Fruit fly (Drosophila melanogaster) whole organism, wandering third instar larva: ENCODE data around the gene CG34034.
A peak's percentile ranks its signal among the peaks of the same experiment; 100 is the strongest.

Experiments used
- Abd-B ChIP-seq: fragments of >200 bp; optimal IDR thresholded peaks from 2 replicates; lab custom pipeline; 2017; ENCODE audit warnings: missing biosample characterization, missing genetic modification characterization
- CG9705 ChIP-seq: fragments of 200-800 bp; sonication (Bioruptor generic); optimal IDR thresholded peaks from 2 replicates; lab custom pipeline; 2018; ENCODE audit warnings: missing biosample characterization, mild to moderate bottlenecking, missing genetic modification characterization
- CrebA ChIP-seq: fragments of 200-800 bp; sonication (Bioruptor generic); optimal IDR thresholded peaks from 2 replicates; lab custom pipeline; 2016; ENCODE audit warnings: missing biosample characterization, mild to moderate bottlenecking, missing genetic modification characterization, borderline replicate concordance
- Dfd ChIP-seq: fragments of >200 bp; optimal IDR thresholded peaks from 2 replicates; lab custom pipeline; 2017; ENCODE audit warnings: missing biosample characterization, missing genetic modification characterization
- GATAd ChIP-seq: sonication (Bioruptor generic); optimal IDR thresholded peaks from 2 replicates; lab custom pipeline; 2016; ENCODE audit warnings: missing biosample characterization, missing genetic modification characterization
- HLH106 ChIP-seq: fragments of 200-800 bp; optimal IDR thresholded peaks from 3 replicates; lab custom pipeline; 2019; ENCODE audit warnings: missing biosample characterization, mild to moderate bottlenecking, missing genetic modification characterization, moderate library complexity
- Hr78 ChIP-seq: fragments of >200 bp; optimal IDR thresholded peaks from 2 replicates; lab custom pipeline; 2017; ENCODE audit warnings: missing biosample characterization, missing genetic modification characterization
- Hr83 ChIP-seq: fragments of 200-300 bp; sonication (Bioruptor generic); optimal IDR thresholded peaks from 2 replicates; lab custom pipeline; 2016; ENCODE audit warnings: missing biosample characterization, mild to moderate bottlenecking, missing genetic modification characterization, moderate library complexity; ENCODE audit not compliant: poor library complexity, severe bottlenecking
- Jra ChIP-seq: sonication (Bioruptor generic); optimal IDR thresholded peaks from 2 replicates; lab custom pipeline; 2016; ENCODE audit warnings: missing biosample characterization, missing genetic modification characterization
- Mio ChIP-seq: sonication (Bioruptor generic); optimal IDR thresholded peaks from 2 replicates; lab custom pipeline; 2016; ENCODE audit warnings: missing biosample characterization, missing genetic modification characterization
- Myc ChIP-seq: fragments of >200 bp; optimal IDR thresholded peaks from 2 replicates; lab custom pipeline; 2017
- N ChIP-seq: fragments of >200 bp; optimal IDR thresholded peaks from 2 replicates; lab custom pipeline; 2018; ENCODE audit warnings: missing biosample characterization, missing external identifiers, missing genetic modification characterization
- OdsH ChIP-seq: fragments of 200-800 bp; sonication (Bioruptor generic); optimal IDR thresholded peaks from 2 replicates; lab custom pipeline; 2016; ENCODE audit warnings: missing biosample characterization, mild to moderate bottlenecking, missing genetic modification characterization
- Rel ChIP-seq, 2 experiments: fragments of 200-800 bp; sonication (Bioruptor generic) in 1 of 2; optimal IDR thresholded peaks; 2 replicates in 1 of 2; 3 replicates in 1 of 2; lab custom pipeline; 2016 to 2019; ENCODE audit warnings: mild to moderate bottlenecking in 2 of 2, missing biosample characterization in 2 of 2, missing genetic modification characterization in 2 of 2, moderate library complexity in 1 of 2
- Sp1 ChIP-seq: fragments of 200-800 bp; sonication (Bioruptor generic); optimal IDR thresholded peaks from 3 replicates; lab custom pipeline; 2019; ENCODE audit warnings: missing biosample characterization, mild to moderate bottlenecking, missing genetic modification characterization, moderate library complexity
- br ChIP-seq: fragments of 200-800 bp; sonication (Bioruptor generic); optimal IDR thresholded peaks from 2 replicates; lab custom pipeline; 2016; ENCODE audit warnings: missing biosample characterization, missing genetic modification characterization
- brk ChIP-seq: fragments of 200-800 bp; sonication (Bioruptor generic); optimal IDR thresholded peaks from 2 replicates; lab custom pipeline; 2016; ENCODE audit warnings: missing biosample characterization, mild to moderate bottlenecking, missing genetic modification characterization
- dl ChIP-seq, 2 experiments: fragments of 175-275, 200-275 bp in 1 of 2; fragments of 200-275 bp in 1 of 2; sonication (Bioruptor generic); optimal IDR thresholded peaks; lab custom pipeline; 2018; ENCODE audit warnings: mild to moderate bottlenecking in 2 of 2, missing biosample characterization in 2 of 2, missing genetic modification characterization in 2 of 2, moderate library complexity in 2 of 2; ENCODE audit not compliant: partially characterized antibody in 2 of 2, insufficient read depth in 1 of 2
- dmrt93B ChIP-seq: fragments of 200-800 bp; sonication (Bioruptor generic); optimal IDR thresholded peaks from 2 replicates; lab custom pipeline; 2018; ENCODE audit warnings: missing biosample characterization, mild to moderate bottlenecking, missing genetic modification characterization
- dsf ChIP-seq: sonication (Bioruptor generic); optimal IDR thresholded peaks from 2 replicates; lab custom pipeline; 2016; ENCODE audit warnings: missing biosample characterization, missing genetic modification characterization, borderline replicate concordance
- foxo ChIP-seq, 2 experiments: fragments of 200-800 bp; sonication (Bioruptor generic); optimal IDR thresholded peaks; 2 replicates in 1 of 2; 3 replicates in 1 of 2; lab custom pipeline; 2016 to 2017; ENCODE audit warnings: missing biosample characterization in 2 of 2, missing genetic modification characterization in 2 of 2
- fru ChIP-seq: fragments of 200-800 bp; sonication (Bioruptor generic); optimal IDR thresholded peaks from 3 replicates; lab custom pipeline; 2016; ENCODE audit warnings: missing biosample characterization, mild to moderate bottlenecking, missing genetic modification characterization
- h ChIP-seq: fragments of 200-800 bp; sonication (Bioruptor generic); optimal IDR thresholded peaks from 3 replicates; lab custom pipeline; 2016; ENCODE audit warnings: missing biosample characterization, mild to moderate bottlenecking, missing genetic modification characterization
- jim ChIP-seq: fragments of 175-275, 200-325 bp; sonication (Bioruptor generic); optimal IDR thresholded peaks from 2 replicates; lab custom pipeline; 2016; ENCODE audit warnings: missing biosample characterization, mild to moderate bottlenecking, missing genetic modification characterization
- lola ChIP-seq: fragments of >200 bp; optimal IDR thresholded peaks from 2 replicates; lab custom pipeline; 2017; ENCODE audit warnings: missing biosample characterization, missing genetic modification characterization
- pan ChIP-seq: fragments of >200 bp; optimal IDR thresholded peaks from 2 replicates; lab custom pipeline; 2017
- rgr ChIP-seq: fragments of 200-800 bp; sonication (Bioruptor generic); optimal IDR thresholded peaks from 3 replicates; lab custom pipeline; 2016; ENCODE audit warnings: missing biosample characterization, mild to moderate bottlenecking, missing genetic modification characterization
- sv ChIP-seq: fragments of 200-800 bp; sonication (Bioruptor generic); optimal IDR thresholded peaks from 3 replicates; lab custom pipeline; 2016; ENCODE audit warnings: missing biosample characterization, missing genetic modification characterization
- tai ChIP-seq: sonication (Bioruptor generic); optimal IDR thresholded peaks from 2 replicates; lab custom pipeline; 2016; ENCODE audit warnings: missing biosample characterization, missing genetic modification characterization
- usp ChIP-seq: fragments of >200 bp; optimal IDR thresholded peaks from 2 replicates; lab custom pipeline; 2017; ENCODE audit warnings: missing biosample characterization, missing genetic modification characterization
- woc ChIP-seq: sonication (Bioruptor generic); optimal IDR thresholded peaks from 2 replicates; lab custom pipeline; 2016; ENCODE audit warnings: missing biosample characterization, mild to moderate bottlenecking, missing genetic modification characterization

CG34034 gene

dm6 chr3R:21740766-21741350, 1.9 kb upstream of the CG34034 start:
- peak; percentile 60 for TF ChIP-seq Jra (GFP tag; lab: Kevin White, UChicago)
- TF ChIP-seq dl (GFP tag; optimal IDR thresholded peaks at IDR 0.05; lab: Kevin White, UChicago; ENCODE audit: insufficient read depth in 1 of 2, partially characterized antibody in 2 of 2): no peak
- no peak for TF ChIP-seq tai (GFP tag; lab: Kevin White, UChicago)
- TF ChIP-seq pan (lab: Kevin White, UChicago): no peak
- no peak for TF ChIP-seq Rel (GFP tag; optimal IDR thresholded peaks at IDR 0.05; lab: Kevin White, UChicago)
- TF ChIP-seq Rel (tag; optimal IDR thresholded peaks at IDR 0.05; lab: Kevin White, UChicago): peak; percentile 95
- TF ChIP-seq Hr78 (GFP tag; lab: Kevin White, UChicago): no peak
- peak; percentile 9 for TF ChIP-seq CrebA (GFP tag; lab: Kevin White, UChicago)
- TF ChIP-seq Hr83 (GFP tag; lab: Kevin White, UChicago): no peak
- no peak for TF ChIP-seq Sp1
- no peak for TF ChIP-seq Mio (GFP tag; lab: Kevin White, UChicago)
- TF ChIP-seq Dfd: no peak
- no peak for TF ChIP-seq Myc
- no peak for TF ChIP-seq HLH106 (tag; lab: Kevin White, UChicago)
- no peak for TF ChIP-seq Abd-B (GFP tag; lab: Kevin White, UChicago)
- TF ChIP-seq brk (GFP tag; lab: Kevin White, UChicago): no peak

DNA sequence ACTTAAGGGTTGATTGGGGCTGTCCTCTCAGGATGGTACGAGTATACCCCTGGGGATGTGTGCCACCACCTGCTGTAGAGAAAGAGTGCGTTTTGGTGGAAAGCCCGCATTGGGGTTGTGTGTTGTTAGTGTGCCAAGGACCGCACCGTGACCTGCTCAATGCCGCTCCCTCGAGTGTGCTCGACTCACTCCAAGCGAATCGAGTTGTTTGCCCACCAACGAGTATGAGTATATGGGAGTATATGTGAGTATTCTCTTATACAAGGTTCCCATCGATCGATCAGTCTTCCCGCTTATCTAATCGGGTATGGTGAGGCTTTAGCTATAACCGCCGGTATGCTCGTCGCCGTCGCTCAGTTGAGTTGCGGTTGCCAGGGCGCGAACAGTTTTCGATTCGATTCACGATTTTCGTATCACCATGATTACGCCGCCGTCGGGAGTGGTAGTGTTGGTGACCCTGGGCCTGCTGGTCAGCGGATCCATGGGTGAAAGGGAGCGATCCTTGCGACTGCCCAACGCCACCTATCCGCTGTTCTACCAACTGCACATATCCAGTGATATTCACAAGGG, 925 bp upstream of the CG34034 start, which contains the start of gene CG5849:
TSS of gene CG5849 (plus strand) at position 356 of the 570 bp plus-strand sequence.
- TF ChIP-seq Rel (GFP tag; optimal IDR thresholded peaks at IDR 0.05; lab: Kevin White, UChicago) (no peak), Rel (tag; optimal IDR thresholded peaks at IDR 0.05; lab: Kevin White, UChicago) (peak; percentile 42), fru (GFP tag; lab: Kevin White, UChicago) (no peak)

DNA sequence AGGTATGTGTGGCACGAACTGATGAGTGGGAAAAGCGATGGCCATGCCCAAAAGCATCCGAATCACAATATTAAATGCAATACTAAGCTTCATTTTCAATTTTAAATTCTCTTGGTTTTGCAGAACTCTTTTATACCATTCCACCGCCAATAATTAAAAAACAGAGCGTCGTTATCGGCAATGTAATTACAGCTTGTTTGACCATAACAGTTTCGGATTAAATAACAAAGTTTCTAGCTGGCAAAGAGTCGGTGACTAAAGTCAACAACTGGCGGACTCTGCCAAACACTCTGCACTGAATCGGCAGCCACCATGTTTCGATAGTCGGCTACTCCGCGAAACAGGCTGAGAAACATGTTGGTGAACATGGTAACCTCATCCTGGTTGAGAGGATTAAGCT, 1.6 kb downstream of the CG34034 start, which contains the start of gene CG42870:
TSS of gene CG42870 (minus strand) at position 101 of the 400 bp plus-strand sequence.
- TF ChIP-seq foxo (GFP tag; optimal IDR thresholded peaks at IDR 0.05; lab: Kevin White, UChicago) (no peak), br (no peak), OdsH (GFP tag; lab: Kevin White, UChicago) (no peak), Sp1 (no peak), Rel (GFP tag; optimal IDR thresholded peaks at IDR 0.05; lab: Kevin White, UChicago) (no peak), Rel (tag; optimal IDR thresholded peaks at IDR 0.05; lab: Kevin White, UChicago) (no peak), CG9705 (GFP tag; lab: Kevin White, UChicago) (no peak), sv (no peak), Dfd (no peak), lola (GFP tag; lab: Kevin White, UChicago) (no peak), Myc (no peak), pan (lab: Kevin White, UChicago) (no peak), h (GFP tag; lab: Kevin White, UChicago) (no peak), Abd-B (GFP tag; lab: Kevin White, UChicago) (no peak), HLH106 (tag; lab: Kevin White, UChicago) (no peak), woc (no peak), dmrt93B (GFP tag; lab: Kevin White, UChicago) (no peak)
- TF ChIP-seq, all 38 proteins: peak for 0

DNA sequence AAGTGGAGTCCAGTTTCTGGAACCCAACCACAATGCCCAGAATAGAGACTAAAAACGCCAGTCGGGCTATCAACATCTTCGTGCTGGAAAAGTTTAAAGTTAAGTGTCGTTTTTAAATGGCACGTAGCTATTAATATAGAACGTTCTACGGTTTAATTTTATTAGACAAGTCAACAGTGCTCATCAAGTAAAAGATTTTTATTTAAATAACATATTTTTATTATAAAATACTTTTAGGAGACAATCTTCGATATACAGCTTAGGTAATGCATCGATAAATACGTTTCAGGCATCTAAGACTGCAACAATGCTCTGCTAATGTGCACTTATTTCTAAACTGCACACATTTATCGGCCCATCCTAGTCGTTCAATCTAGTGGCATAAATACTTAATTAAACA, 2.2 kb downstream of the CG34034 start, which contains the start of gene CG42869:
TSS of gene CG42869 (minus strand) at position 101 of the 400 bp plus-strand sequence.
- TF ChIP-seq Rel (GFP tag; optimal IDR thresholded peaks at IDR 0.05; lab: Kevin White, UChicago) (no peak), Rel (tag; optimal IDR thresholded peaks at IDR 0.05; lab: Kevin White, UChicago) (no peak), tai (GFP tag; lab: Kevin White, UChicago) (no peak), GATAd (GFP tag; lab: Kevin White, UChicago) (no peak), OdsH (GFP tag; lab: Kevin White, UChicago) (no peak), jim (GFP tag; lab: Kevin White, UChicago) (no peak), dsf (GFP tag; lab: Kevin White, UChicago) (no peak), br (no peak), foxo (GFP tag; optimal IDR thresholded peaks at IDR 0.05; lab: Kevin White, UChicago) (no peak), lola (GFP tag; lab: Kevin White, UChicago) (no peak), usp (GFP tag; lab: Kevin White, UChicago) (no peak), Mio (GFP tag; lab: Kevin White, UChicago) (no peak), dl (GFP tag; optimal IDR thresholded peaks at IDR 0.05; lab: Kevin White, UChicago; ENCODE audit: insufficient read depth in 1 of 2, partially characterized antibody in 2 of 2) (no peak), CG9705 (GFP tag; lab: Kevin White, UChicago) (no peak), CrebA (GFP tag; lab: Kevin White, UChicago) (no peak), rgr (GFP tag; lab: Kevin White, UChicago) (no peak), N (no peak), Abd-B (GFP tag; lab: Kevin White, UChicago) (no peak)
